Worm (Caenorhabditis elegans) whole organism, L3 larva: ENCODE results near the gene K03H1.12.

Experiments used
- ceh-16 ChIP-seq: sonication (generic microtip); optimal IDR thresholded peaks from 2 replicates; lab custom pipeline; 2017; ENCODE audit warnings: missing biosample characterization, missing genetic modification characterization
- ceh-28 ChIP-seq: fragments of 150-350 bp; optimal IDR thresholded peaks from 2 replicates; lab custom pipeline; 2014; ENCODE audit warnings: missing biosample characterization, missing genetic modification reagents, missing genetic modification characterization
- ceh-9 ChIP-seq: sonication (generic microtip); optimal IDR thresholded peaks from 2 replicates; lab custom pipeline; 2018; ENCODE audit warnings: missing biosample characterization, missing genetic modification characterization
- egl-5 ChIP-seq: fragments of 150-350 bp; optimal IDR thresholded peaks from 2 replicates; lab custom pipeline; 2017; ENCODE audit warnings: missing biosample characterization, missing genetic modification reagents, missing genetic modification characterization, inconsistent platforms
- elt-1 ChIP-seq: fragments of 150-350 bp; optimal IDR thresholded peaks from 2 replicates; lab custom pipeline; 2014; ENCODE audit warnings: missing biosample characterization, missing genetic modification characterization
- elt-2 ChIP-seq: sonication (generic microtip); optimal IDR thresholded peaks from 2 replicates; lab custom pipeline; 2016; ENCODE audit warnings: missing genetic modification reagents, mild to moderate bottlenecking, missing genetic modification characterization, missing compliant biosample characterization
- fkh-10 ChIP-seq: sonication (generic microtip); optimal IDR thresholded peaks from 2 replicates; lab custom pipeline; 2017; ENCODE audit warnings: missing biosample characterization, missing genetic modification reagents, missing genetic modification characterization
- lin-39 ChIP-seq: fragments of 150-350 bp; optimal IDR thresholded peaks from 2 replicates; lab custom pipeline; 2018; ENCODE audit warnings: missing biosample characterization, missing genetic modification reagents, missing genetic modification characterization
- lsy-12 ChIP-seq: sonication (generic microtip); optimal IDR thresholded peaks from 2 replicates; lab custom pipeline; 2016; ENCODE audit warnings: mild to moderate bottlenecking, missing genetic modification characterization, missing compliant biosample characterization
- nhr-12 ChIP-seq: fragments of 150-350 bp; optimal IDR thresholded peaks from 2 replicates; lab custom pipeline; 2014; ENCODE audit warnings: missing biosample characterization, missing genetic modification characterization
- nhr-23 ChIP-seq: fragments of 150-350 bp; optimal IDR thresholded peaks from 2 replicates; lab custom pipeline; 2014; ENCODE audit warnings: missing biosample characterization, missing genetic modification reagents, missing genetic modification characterization
- snpc-4 ChIP-seq: fragments of 150-350 bp; optimal IDR thresholded peaks from 2 replicates; lab custom pipeline; 2014; ENCODE audit warnings: missing biosample characterization, missing genetic modification characterization
- tbx-2 ChIP-seq: sonication (generic microtip); optimal IDR thresholded peaks from 2 replicates; lab custom pipeline; 2016; ENCODE audit warnings: mild to moderate bottlenecking, missing genetic modification characterization, missing compliant biosample characterization
- zag-1 ChIP-seq: fragments of 150-350 bp; optimal IDR thresholded peaks from 2 replicates; lab custom pipeline; 2014; ENCODE audit warnings: missing biosample characterization, missing genetic modification characterization

Gene K03H1.12

DNA sequence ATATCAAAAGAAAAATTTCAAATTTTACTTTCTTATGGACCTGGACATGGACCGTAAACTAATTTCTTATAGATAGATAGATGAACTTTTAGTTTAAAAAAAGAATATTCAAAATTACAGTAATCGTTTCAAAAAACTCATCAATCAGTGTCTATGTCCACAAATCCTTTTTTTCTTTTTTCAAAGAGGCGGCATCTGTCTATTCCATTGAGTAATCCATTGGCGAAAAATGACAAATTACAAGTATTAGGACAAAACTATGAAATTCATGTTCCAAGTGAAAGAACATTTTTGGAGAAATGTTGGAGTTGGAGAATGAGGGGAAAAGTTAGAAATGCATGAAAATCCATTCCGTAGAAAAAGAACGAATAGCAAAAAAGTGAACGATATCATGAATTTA, 44.1 kb downstream of the K03H1.12 start:
- no peak for TF ChIP-seq ceh-9 (tag; lab: Kevin White, UChicago)
- TF ChIP-seq elt-2, result no peak

DNA sequence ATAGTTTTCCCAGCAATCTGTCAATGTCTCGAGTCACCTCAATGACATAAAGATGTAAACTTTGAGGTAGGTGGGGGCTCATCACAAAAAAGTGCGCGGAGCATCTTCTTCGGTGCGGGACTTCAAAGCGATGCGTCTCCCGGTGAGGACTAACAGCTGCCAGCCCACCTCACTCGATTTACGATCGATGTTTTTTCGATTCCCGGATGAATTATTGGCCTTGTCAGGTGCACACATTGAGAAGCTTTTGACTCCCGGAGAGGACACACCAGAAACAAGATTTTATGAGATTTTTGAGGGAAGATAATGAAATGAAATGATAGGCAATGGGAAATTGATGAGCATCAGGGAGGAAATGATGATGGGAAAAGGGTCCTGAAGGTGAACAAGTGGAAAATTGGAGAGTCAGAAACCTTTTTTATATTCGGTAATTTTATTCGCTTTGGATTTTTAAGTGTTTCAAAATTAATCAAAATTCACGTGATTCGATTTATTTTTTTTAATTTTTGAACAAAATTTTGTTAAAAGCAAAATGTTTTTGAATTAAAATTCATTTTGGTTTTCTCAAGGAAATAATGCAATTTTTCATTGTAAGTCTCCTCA, 45.5 kb downstream of the K03H1.12 start, which contains the start of gene C05B5.12:
Gene C05B5.12 (plus strand): TSS at position 553 of the 603 bp plus-strand sequence.
- TF ChIP-seq lin-39 (peak; percentile 5), tbx-2 (tag; lab: Kevin White, UChicago) (no peak), egl-5 (peak; percentile 38)

DNA sequence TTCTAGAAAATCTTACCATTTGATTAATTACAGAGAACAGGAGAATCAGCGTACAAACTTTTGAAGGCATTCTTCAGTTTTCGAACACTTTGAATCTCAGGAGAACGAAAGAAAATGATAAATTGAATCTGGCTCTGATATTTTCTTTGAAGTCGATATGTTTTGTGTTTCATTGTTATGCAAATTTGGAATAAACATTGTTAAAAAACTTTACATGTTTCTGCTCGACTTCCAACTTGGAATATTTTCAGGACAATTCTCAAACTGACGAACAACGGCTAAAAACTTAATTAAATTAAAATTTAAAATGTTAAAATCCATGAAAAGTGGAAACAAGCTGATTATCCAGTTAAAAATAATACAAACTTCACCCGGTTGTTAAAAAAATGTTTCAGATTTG, 46.9 kb downstream of the K03H1.12 start, which contains the start of gene C05B5.1:
Gene C05B5.1 (minus strand): TSS at position 101 of the 400 bp plus-strand sequence.
- no peak for TF ChIP-seq zag-1 (tag; lab: Kevin White, UChicago)
- TF ChIP-seq snpc-4 (tag; lab: Kevin White, UChicago), result no peak
- TF ChIP-seq tbx-2 (tag; lab: Kevin White, UChicago), result no peak
- TF ChIP-seq nhr-23 (tag; lab: Kevin White, UChicago), result no peak
- TF ChIP-seq lsy-12 (tag; lab: Kevin White, UChicago), result no peak
- TF ChIP-seq ceh-28, result no peak
- no peak for TF ChIP-seq nhr-12
- no peak for TF ChIP-seq fkh-10 (GFP tag; lab: Kevin White, UChicago)

DNA sequence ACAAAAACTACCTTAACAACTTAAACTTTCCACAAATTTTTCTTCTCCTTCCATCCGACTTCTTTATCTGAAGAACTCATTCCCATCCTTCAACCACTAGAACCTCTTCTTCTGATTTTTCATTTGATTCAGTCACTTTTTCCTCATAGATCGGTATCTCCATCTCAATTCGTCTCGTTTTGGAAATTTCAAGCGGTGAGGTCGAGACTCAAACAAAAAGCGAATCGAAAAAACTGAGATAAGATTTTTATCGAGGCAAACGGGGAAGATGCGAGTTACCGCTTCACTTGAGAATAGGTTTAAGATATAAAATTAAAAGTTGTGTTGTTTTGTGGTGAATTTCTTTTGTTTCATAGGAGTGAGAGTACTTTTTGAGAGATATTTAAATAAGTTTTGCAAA, 49.9 kb downstream of the K03H1.12 start:
- no peak for TF ChIP-seq ceh-16 (tag; lab: Kevin White, UChicago)
- TF ChIP-seq elt-1 (tag; lab: Kevin White, UChicago), result peak; percentile 98
